Fruit fly (Drosophila melanogaster): ENCODE data around the gene CG1979.

Gene CG1979

dm6 chr3R:7058017-7058416, 3.6 kb downstream of the CG1979 start:
- TF ChIP-seq cic (GFP tag; optimal IDR thresholded peaks at IDR 0.05), result peak; percentile 49
- TF ChIP-seq Mnt (GFP tag; optimal IDR thresholded peaks at IDR 0.05), result no peak

- TF ChIP-seq tj (GFP tag; optimal IDR thresholded peaks at IDR 0.05) (no peak), CG14711 (tag; optimal IDR thresholded peaks at IDR 0.05) (no peak), bab1 (GFP tag; optimal IDR thresholded peaks at IDR 0.05) (no peak), Mnt (GFP tag; optimal IDR thresholded peaks at IDR 0.05) (no peak), kay (GFP tag; ENCODE audit: borderline replicate concordance) (no peak), pad (GFP tag; optimal IDR thresholded peaks at IDR 0.05) (no peak), CG1620 (GFP tag; optimal IDR thresholded peaks at IDR 0.05) (no peak)
Observed at dm6 chr3R:7059015-7059414, 4.6 kb downstream of the CG1979 start, which contains the start of gene dj. TSS of gene dj (plus strand) at chr3R:7059315.

dm6 chr3R:7060467-7060866, 6.1 kb downstream of the CG1979 start, which contains the start of gene djl:
TSS of gene djl (plus strand) at chr3R:7060767.
- TF ChIP-seq bab1 (GFP tag; optimal IDR thresholded peaks at IDR 0.05) (no peak), Mnt (GFP tag; optimal IDR thresholded peaks at IDR 0.05) (no peak), Crg-1 (GFP tag; optimal IDR thresholded peaks at IDR 0.05) (no peak), cic (GFP tag; optimal IDR thresholded peaks at IDR 0.05) (no peak), CG5204 (GFP tag; optimal IDR thresholded peaks at IDR 0.05) (no peak), ovo (GFP tag; optimal IDR thresholded peaks at IDR 0.05) (no peak), CG14711 (tag; optimal IDR thresholded peaks at IDR 0.05) (no peak), toe (GFP tag; optimal IDR thresholded peaks at IDR 0.05) (no peak), kay (GFP tag; ENCODE audit: borderline replicate concordance) (no peak), CG1620 (GFP tag; optimal IDR thresholded peaks at IDR 0.05) (no peak), Hr96 (GFP tag; optimal IDR thresholded peaks at IDR 0.05) (no peak), tj (GFP tag; optimal IDR thresholded peaks at IDR 0.05) (no peak), CG7045 (GFP tag; optimal IDR thresholded peaks at IDR 0.05) (no peak), Clk (GFP tag; optimal IDR thresholded peaks at IDR 0.05) (no peak), CG33017 (tag; optimal IDR thresholded peaks at IDR 0.05) (no peak), cnc (optimal IDR thresholded peaks at IDR 0.05) (no peak), pad (GFP tag; optimal IDR thresholded peaks at IDR 0.05) (no peak)

- no peak for TF ChIP-seq Clk (GFP tag; optimal IDR thresholded peaks at IDR 0.05)
- no peak for TF ChIP-seq toe (GFP tag; optimal IDR thresholded peaks at IDR 0.05)
- no peak for TF ChIP-seq CG7101 (tag; optimal IDR thresholded peaks at IDR 0.05)
- no peak for TF ChIP-seq CG12768 (GFP tag; optimal IDR thresholded peaks at IDR 0.05)
- no peak for TF ChIP-seq ovo (GFP tag; optimal IDR thresholded peaks at IDR 0.05)
- TF ChIP-seq CG7045 (GFP tag; optimal IDR thresholded peaks at IDR 0.05), result no peak
- TF ChIP-seq cic (GFP tag; optimal IDR thresholded peaks at IDR 0.05), result no peak
- TF ChIP-seq Crg-1 (GFP tag; optimal IDR thresholded peaks at IDR 0.05), result no peak
- no peak for TF ChIP-seq tj (GFP tag; optimal IDR thresholded peaks at IDR 0.05)
- no peak for TF ChIP-seq CG33017 (tag; optimal IDR thresholded peaks at IDR 0.05)
- no peak for TF ChIP-seq CG14711 (tag; optimal IDR thresholded peaks at IDR 0.05)
- no peak for TF ChIP-seq kay (GFP tag; ENCODE audit: borderline replicate concordance)
Observed at dm6 chr3R:7061875-7062274, 7.5 kb downstream of the CG1979 start, which contains the start of gene Mst84B. TSS of gene Mst84B (plus strand) at chr3R:7062175.

- TF ChIP-seq kay (GFP tag; ENCODE audit: borderline replicate concordance) (peak; percentile 82), ovo (GFP tag; optimal IDR thresholded peaks at IDR 0.05) (no peak)
Observed at dm6 chr3R:7066267-7066666, 11.9 kb downstream of the CG1979 start.

- TF ChIP-seq tj (GFP tag; optimal IDR thresholded peaks at IDR 0.05), result peak; percentile 69
- TF ChIP-seq CG33017 (tag; optimal IDR thresholded peaks at IDR 0.05), result peak; percentile 74
- peak; percentile 59 for TF ChIP-seq cic (GFP tag; optimal IDR thresholded peaks at IDR 0.05)
- peak; percentile 88 for TF ChIP-seq CG7101 (tag; optimal IDR thresholded peaks at IDR 0.05)
- peak; percentile 90 for TF ChIP-seq CG5204 (GFP tag; optimal IDR thresholded peaks at IDR 0.05)
- TF ChIP-seq ovo (GFP tag; optimal IDR thresholded peaks at IDR 0.05), result peak; percentile 75
- TF ChIP-seq Hr96 (GFP tag; optimal IDR thresholded peaks at IDR 0.05), result peak; percentile 89
- TF ChIP-seq kay (GFP tag; ENCODE audit: borderline replicate concordance), result peak; percentile 88
- peak; percentile 80 for TF ChIP-seq CG14711 (tag; optimal IDR thresholded peaks at IDR 0.05)
- peak; percentile 85 for TF ChIP-seq CG7045 (GFP tag; optimal IDR thresholded peaks at IDR 0.05)
- TF ChIP-seq Clk (GFP tag; optimal IDR thresholded peaks at IDR 0.05), result peak; percentile 83
- TF ChIP-seq CG11617 (GFP tag; optimal IDR thresholded peaks at IDR 0.05), result peak; percentile 80
- peak; percentile 77 for TF ChIP-seq CG12768 (GFP tag; optimal IDR thresholded peaks at IDR 0.05)
- TF ChIP-seq pad (GFP tag; optimal IDR thresholded peaks at IDR 0.05), result peak; percentile 66
- peak; percentile 91 for TF ChIP-seq bab1 (GFP tag; optimal IDR thresholded peaks at IDR 0.05)
- peak; percentile 95 for TF ChIP-seq toe (GFP tag; optimal IDR thresholded peaks at IDR 0.05)
- TF ChIP-seq CG1620 (GFP tag; optimal IDR thresholded peaks at IDR 0.05), result peak; percentile 94
- peak; percentile 87 for TF ChIP-seq Mnt (GFP tag; optimal IDR thresholded peaks at IDR 0.05)
- no peak for TF ChIP-seq cnc (optimal IDR thresholded peaks at IDR 0.05)
- peak; percentile 79 for TF ChIP-seq Crg-1 (GFP tag; optimal IDR thresholded peaks at IDR 0.05)
Observed at dm6 chr3R:7067092-7067491, 12.7 kb downstream of the CG1979 start, which contains the start of the genes CG1105 and CG1965. TSS of gene CG1105 (minus strand) at chr3R:7067136. TSS of gene CG1965 (plus strand) at chr3R:7067401.

Data from whole organism, adult.